Worm (Caenorhabditis elegans): ENCODE data around the gene spdl-1.

Gene spdl-1

DNA sequence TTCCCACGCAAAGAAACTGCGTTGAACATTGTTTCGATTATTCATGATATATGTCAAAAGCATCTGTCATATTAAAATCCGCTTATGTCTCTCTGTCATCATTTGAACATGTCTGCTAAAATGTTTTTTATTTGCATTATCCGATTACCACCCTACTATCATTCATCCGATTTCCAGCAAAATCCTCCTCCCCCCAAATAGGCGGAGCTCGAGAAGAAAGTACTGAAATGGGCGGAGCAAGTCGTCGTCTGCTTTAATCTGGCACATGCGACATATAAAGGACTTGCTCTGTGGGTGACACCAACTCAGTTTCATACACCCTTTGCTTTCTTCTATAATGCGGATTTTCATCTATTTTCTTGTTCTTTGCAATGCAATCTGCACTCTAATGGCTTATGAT, 50.7 kb downstream of the spdl-1 start, which contains the start of gene T09A5.14:
T09A5.14 (plus strand) TSS at position 301 of the 400 bp plus-strand sequence.
- no peak for TF ChIP-seq ceh-13 (GFP tag; optimal IDR thresholded peaks at IDR 0.05)
- TF ChIP-seq B0310.2 (tag; optimal IDR thresholded peaks at IDR 0.05) = no peak
- no peak for TF ChIP-seq hmbx-1 (tag; optimal IDR thresholded peaks at IDR 0.05)
- no peak for TF ChIP-seq flt-1 (GFP tag; IDR thresholded peaks at IDR 0.05)
- TF ChIP-seq hnd-1 (tag; optimal IDR thresholded peaks at IDR 0.05) = no peak
- TF ChIP-seq scrt-1 (GFP tag; IDR thresholded peaks at IDR 0.05) = no peak
- no peak for TF ChIP-seq F13C5.2 (tag; optimal IDR thresholded peaks at IDR 0.05)
- TF ChIP-seq tbx-11 (GFP tag; IDR thresholded peaks at IDR 0.05) = no peak
- TF ChIP-seq tbx-37 (GFP tag; conservative IDR thresholded peaks at IDR 0.05) = no peak
- TF ChIP-seq tra-4 (tag; optimal IDR thresholded peaks at IDR 0.05) = no peak
- no peak for TF ChIP-seq hmg-4 (GFP tag; optimal IDR thresholded peaks at IDR 0.05)
- TF ChIP-seq sea-1 (GFP tag; conservative IDR thresholded peaks at IDR 0.05) = no peak
- TF ChIP-seq ets-7 (tag; optimal IDR thresholded peaks at IDR 0.05) = no peak
- TF ChIP-seq aly-1 (tag; optimal IDR thresholded peaks at IDR 0.05) = no peak
- no peak for TF ChIP-seq pes-1 (GFP tag; IDR thresholded peaks at IDR 0.05)

Measured in whole organism, early embryonic.